Worm (Caenorhabditis elegans) whole organism, mixed stage, embryonic: ENCODE data around the gene tag-180.

Source experiments
- bed-3 ChIP-seq: fragments of 200-800 bp; sonication (Bioruptor generic); optimal IDR thresholded peaks from 3 replicates; lab custom pipeline; 2018; ENCODE audit warnings: mild to moderate bottlenecking, missing genetic modification characterization, moderate library complexity, missing compliant biosample characterization
- blmp-1 ChIP-seq: fragments of 150-350 bp; optimal IDR thresholded peaks from 2 replicates; lab custom pipeline; 2014; ENCODE audit warnings: missing biosample characterization, missing genetic modification characterization
- ceh-43 ChIP-seq: fragments of 200-800 bp; sonication (Bioruptor generic); optimal IDR thresholded peaks from 2 replicates; lab custom pipeline; 2018; ENCODE audit warnings: mild to moderate bottlenecking, missing genetic modification characterization, moderate library complexity, missing compliant biosample characterization
- ces-1 ChIP-seq: fragments of 150-350 bp; optimal IDR thresholded peaks from 2 replicates; lab custom pipeline; 2014; ENCODE audit warnings: missing biosample characterization, missing genetic modification reagents, missing genetic modification characterization
- elt-1 ChIP-seq: sonication (generic microtip); optimal IDR thresholded peaks from 2 replicates; lab custom pipeline; 2017; ENCODE audit warnings: missing genetic modification characterization, mild to moderate bottlenecking, missing compliant biosample characterization, antibody characterized with exemption, moderate library complexity, borderline replicate concordance; ENCODE audit not compliant: insufficient read depth
- elt-3 ChIP-seq: fragments of 150-350 bp; optimal IDR thresholded peaks from 2 replicates; lab custom pipeline; 2014; ENCODE audit warnings: missing biosample characterization, missing genetic modification characterization
- hlh-1 ChIP-seq: fragments of 150-350 bp; optimal IDR thresholded peaks from 2 replicates; lab custom pipeline; 2014; ENCODE audit warnings: missing biosample characterization, missing genetic modification reagents, missing genetic modification characterization
- mep-1 ChIP-seq: fragments of 150-350 bp; optimal IDR thresholded peaks from 2 replicates; lab custom pipeline; 2017; ENCODE audit warnings: missing biosample characterization, missing genetic modification reagents, missing genetic modification characterization, inconsistent platforms
- nhr-12 ChIP-seq: fragments of 150-350 bp; optimal IDR thresholded peaks from 2 replicates; lab custom pipeline; 2014; ENCODE audit warnings: missing biosample characterization, missing genetic modification characterization
- nhr-28 ChIP-seq: fragments of 150-350 bp; optimal IDR thresholded peaks from 2 replicates; lab custom pipeline; 2014; ENCODE audit warnings: missing biosample characterization, missing genetic modification characterization
- ztf-11 ChIP-seq: fragments of 150-350 bp; optimal IDR thresholded peaks from 2 replicates; lab custom pipeline; 2014; ENCODE audit warnings: missing biosample characterization, missing genetic modification characterization

DNA sequence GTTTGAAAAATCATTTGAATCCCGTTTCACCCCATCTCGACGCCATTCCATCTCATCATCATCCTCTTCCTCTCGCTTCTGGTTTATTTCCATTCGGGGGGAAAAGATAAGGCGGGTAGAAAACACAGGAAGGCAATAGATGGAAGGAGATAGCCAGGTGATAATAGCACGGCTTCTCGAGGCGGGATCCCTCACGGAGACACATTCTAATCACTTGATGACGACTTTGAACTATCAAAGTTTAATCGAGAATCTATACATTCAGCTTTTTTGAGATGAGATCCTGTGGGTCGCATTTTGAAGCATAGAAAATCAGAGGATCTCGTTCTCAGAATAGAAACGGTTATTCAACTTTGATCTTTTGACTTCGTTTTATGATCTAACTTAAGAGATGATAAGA is 42.8 kb upstream of the tag-180 start, which contains the start of gene C33B4.2:
- TF ChIP-seq nhr-12 (tag; lab: Kevin White, UChicago) (no peak), elt-3 (no peak), bed-3 (GFP tag; lab: Kevin White, UChicago) (no peak), ztf-11 (tag; lab: Kevin White, UChicago) (no peak), mep-1 (no peak), ceh-43 (GFP tag; lab: Kevin White, UChicago) (no peak), hlh-1 (tag; lab: Kevin White, UChicago) (no peak), ces-1 (GFP tag; lab: Kevin White, UChicago) (no peak), nhr-28 (no peak), elt-1 (tag; lab: Kevin White, UChicago) (peak; percentile 70), blmp-1 (tag; lab: Kevin White, UChicago) (no peak)
